Worm (Caenorhabditis elegans) whole organism, mixed stage, embryonic: ENCODE measurements around the gene K06B4.4.

Source experiments
- blmp-1 ChIP-seq: fragments of 150-350 bp; optimal IDR thresholded peaks from 2 replicates; lab custom pipeline; 2014; ENCODE audit warnings: missing biosample characterization, missing genetic modification characterization
- elt-1 ChIP-seq: sonication (generic microtip); optimal IDR thresholded peaks from 2 replicates; lab custom pipeline; 2017; ENCODE audit warnings: missing genetic modification characterization, mild to moderate bottlenecking, missing compliant biosample characterization, antibody characterized with exemption, moderate library complexity, borderline replicate concordance; ENCODE audit not compliant: insufficient read depth
- flh-1 ChIP-seq: fragments of 200-800 bp; sonication (Bioruptor generic); optimal IDR thresholded peaks from 2 replicates; lab custom pipeline; 2018; ENCODE audit warnings: mild to moderate bottlenecking, missing genetic modification characterization, moderate library complexity, missing compliant biosample characterization
- lsy-2 ChIP-seq: fragments of 150-350 bp; optimal IDR thresholded peaks from 2 replicates; lab custom pipeline; 2014; ENCODE audit warnings: missing biosample characterization, missing genetic modification characterization
- mep-1 ChIP-seq: fragments of 150-350 bp; optimal IDR thresholded peaks from 2 replicates; lab custom pipeline; 2017; ENCODE audit warnings: missing biosample characterization, missing genetic modification reagents, missing genetic modification characterization, inconsistent platforms
- mls-2 ChIP-seq: sonication (generic microtip); optimal IDR thresholded peaks from 2 replicates; lab custom pipeline; 2016; ENCODE audit warnings: mild to moderate bottlenecking, missing genetic modification characterization, moderate library complexity, missing compliant biosample characterization
- nhr-237 ChIP-seq: fragments of 150-350 bp; optimal IDR thresholded peaks from 2 replicates; lab custom pipeline; 2014; ENCODE audit warnings: missing biosample characterization, missing genetic modification characterization
- nhr-28 ChIP-seq: fragments of 150-350 bp; optimal IDR thresholded peaks from 2 replicates; lab custom pipeline; 2014; ENCODE audit warnings: missing biosample characterization, missing genetic modification characterization
- nhr-76 ChIP-seq: sonication (generic microtip); optimal IDR thresholded peaks from 2 replicates; lab custom pipeline; 2017; ENCODE audit warnings: missing biosample characterization, missing genetic modification characterization
- snpc-4 ChIP-seq: fragments of 150-350 bp; optimal IDR thresholded peaks from 2 replicates; lab custom pipeline; 2014; ENCODE audit warnings: missing biosample characterization, missing genetic modification characterization
- sptf-1 ChIP-seq: sonication (generic microtip); optimal IDR thresholded peaks from 2 replicates; lab custom pipeline; 2017; ENCODE audit warnings: mild to moderate bottlenecking, missing genetic modification characterization, moderate library complexity, missing compliant biosample characterization
- unc-62 ChIP-seq: fragments of 150-350 bp; optimal IDR thresholded peaks from 2 replicates; lab custom pipeline; 2014; ENCODE audit warnings: missing biosample characterization, missing genetic modification reagents, missing genetic modification characterization
- ztf-11 ChIP-seq: fragments of 150-350 bp; optimal IDR thresholded peaks from 2 replicates; lab custom pipeline; 2014; ENCODE audit warnings: missing biosample characterization, missing genetic modification characterization

DNA sequence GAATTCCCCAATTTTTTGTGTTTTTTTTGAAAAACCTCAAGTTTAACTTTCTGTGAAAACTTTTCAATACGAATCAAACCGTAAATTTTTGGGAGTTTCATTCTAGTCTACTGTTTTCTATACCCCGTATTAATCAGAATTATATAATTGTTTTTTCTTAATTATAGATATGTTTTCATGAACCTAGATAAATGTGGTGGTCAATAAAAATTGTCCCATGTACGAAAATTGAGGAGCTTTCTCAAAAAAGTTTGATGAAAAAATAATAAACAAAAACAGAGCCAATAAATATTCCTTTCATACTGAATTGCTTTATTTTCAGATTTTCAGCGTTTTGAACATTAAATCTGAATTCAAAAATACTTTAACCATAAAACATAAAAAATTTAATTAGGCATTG, 41.4 kb downstream of the K06B4.4 start, which contains the start of gene Y6E2A.1:
- TF ChIP-seq mls-2 (tag; lab: Kevin White, UChicago), result no peak
- TF ChIP-seq snpc-4 (tag; lab: Kevin White, UChicago), result no peak
- no peak for TF ChIP-seq lsy-2 (tag; lab: Kevin White, UChicago)
- no peak for TF ChIP-seq nhr-237 (tag; lab: Kevin White, UChicago)
- TF ChIP-seq mep-1 (tag; lab: Kevin White, UChicago), result no peak
- TF ChIP-seq nhr-76, result no peak
- TF ChIP-seq flh-1 (GFP tag; lab: Kevin White, UChicago), result no peak
- no peak for TF ChIP-seq nhr-28 (tag; lab: Kevin White, UChicago)
- no peak for TF ChIP-seq sptf-1
- TF ChIP-seq blmp-1 (tag; lab: Kevin White, UChicago), result no peak
- TF ChIP-seq elt-1 (tag; lab: Kevin White, UChicago), result no peak
- TF ChIP-seq ztf-11 (tag; lab: Kevin White, UChicago), result no peak
- TF ChIP-seq unc-62 (GFP tag; lab: Kevin White, UChicago), result no peak
